Worm (Caenorhabditis elegans): ENCODE measurements around the gene T11F9.10.

T11F9.10 gene

DNA sequence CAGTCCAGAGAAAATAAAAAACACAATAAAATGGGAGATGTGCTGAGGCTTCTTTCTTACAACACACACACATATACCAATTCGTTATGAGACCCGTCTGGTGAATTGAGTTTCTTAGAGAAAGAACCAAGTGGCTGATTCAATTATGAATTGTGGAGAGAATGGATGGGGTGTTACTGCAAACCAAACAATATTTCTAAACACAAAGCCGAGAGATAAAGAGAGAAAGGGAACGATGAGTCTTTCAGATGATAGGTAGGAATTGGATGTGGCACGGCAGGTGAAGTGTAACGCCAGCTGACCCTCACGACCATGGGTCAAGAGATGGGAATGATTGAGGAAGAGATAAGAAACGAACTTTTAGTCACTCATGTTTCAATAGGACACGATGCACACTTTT, 40.5 kb upstream of the T11F9.10 start, which contains the start of gene mig-17:
mig-17 (plus strand) TSS at position 389 of the 400 bp plus-strand sequence.
- no peak for TF ChIP-seq syd-9 (tag; optimal IDR thresholded peaks at IDR 0.05)
- TF ChIP-seq unc-55 (GFP tag; optimal IDR thresholded peaks at IDR 0.05) = peak; percentile 36
- TF ChIP-seq pax-1 (tag; optimal IDR thresholded peaks at IDR 0.05) = no peak
- TF ChIP-seq ceh-34 (tag; optimal IDR thresholded peaks at IDR 0.05) = no peak
- no peak for TF ChIP-seq ceh-18 (tag; optimal IDR thresholded peaks at IDR 0.05)
- no peak for TF ChIP-seq hlh-8 (tag; optimal IDR thresholded peaks at IDR 0.05)
- no peak for TF ChIP-seq ceh-19 (GFP tag; optimal IDR thresholded peaks at IDR 0.05)
- no peak for TF ChIP-seq sox-4 (tag; optimal IDR thresholded peaks at IDR 0.05)
- TF ChIP-seq unc-42 (tag; optimal IDR thresholded peaks at IDR 0.05) = peak; percentile 85
- TF ChIP-seq ceh-22 (tag; optimal IDR thresholded peaks at IDR 0.05) = no peak

- TF ChIP-seq hlh-6 (tag; optimal IDR thresholded peaks at IDR 0.05) (peak; percentile 46), sox-4 (tag; optimal IDR thresholded peaks at IDR 0.05) (no peak), npax-4 (tag; optimal IDR thresholded peaks at IDR 0.05) (no peak), Y22D7AL.16 (tag; optimal IDR thresholded peaks at IDR 0.05) (peak; percentile 13), pag-3 (tag; optimal IDR thresholded peaks at IDR 0.05; ENCODE audit: borderline replicate concordance) (peak; percentile 6), ceh-6 (GFP tag; optimal IDR thresholded peaks at IDR 0.05) (no peak)
Observed at ce11 chrV:11449404-11449803, 37.4 kb upstream of the T11F9.10 start.

DNA sequence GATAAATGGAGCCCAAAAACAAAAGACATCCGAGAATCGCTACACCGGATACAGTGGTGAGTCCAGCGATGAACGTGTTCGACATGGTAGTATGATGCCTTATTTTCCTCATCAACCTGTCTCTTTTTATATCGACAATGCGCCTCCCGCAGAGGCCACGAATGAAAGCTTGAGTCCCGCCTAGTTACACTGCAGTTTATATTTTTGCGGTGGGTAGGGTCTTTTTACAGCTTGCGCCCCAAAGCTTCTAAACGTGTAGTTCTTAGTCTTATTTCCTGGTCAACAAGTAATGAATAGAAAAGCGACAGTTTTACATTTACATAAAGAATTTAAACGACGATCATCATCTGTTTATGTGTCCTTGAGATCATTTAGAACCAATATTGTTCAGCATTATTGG, 36.5 kb upstream of the T11F9.10 start, which contains the start of gene col-156:
col-156 (minus strand) TSS at position 101 of the 400 bp plus-strand sequence.
- TF ChIP-seq sdc-2 (tag; optimal IDR thresholded peaks at IDR 0.05) (no peak), lim-6 (tag; optimal IDR thresholded peaks at IDR 0.05) (no peak), nhr-11 (tag; optimal IDR thresholded peaks at IDR 0.05) (no peak), ceh-48 (tag; optimal IDR thresholded peaks at IDR 0.05) (no peak), lin-11 (tag; optimal IDR thresholded peaks at IDR 0.05) (no peak), tbx-2 (tag; optimal IDR thresholded peaks at IDR 0.05) (no peak), unc-86 (tag; optimal IDR thresholded peaks at IDR 0.05) (no peak), pax-1 (tag; optimal IDR thresholded peaks at IDR 0.05) (no peak), madf-2 (tag; optimal IDR thresholded peaks at IDR 0.05) (no peak)

DNA sequence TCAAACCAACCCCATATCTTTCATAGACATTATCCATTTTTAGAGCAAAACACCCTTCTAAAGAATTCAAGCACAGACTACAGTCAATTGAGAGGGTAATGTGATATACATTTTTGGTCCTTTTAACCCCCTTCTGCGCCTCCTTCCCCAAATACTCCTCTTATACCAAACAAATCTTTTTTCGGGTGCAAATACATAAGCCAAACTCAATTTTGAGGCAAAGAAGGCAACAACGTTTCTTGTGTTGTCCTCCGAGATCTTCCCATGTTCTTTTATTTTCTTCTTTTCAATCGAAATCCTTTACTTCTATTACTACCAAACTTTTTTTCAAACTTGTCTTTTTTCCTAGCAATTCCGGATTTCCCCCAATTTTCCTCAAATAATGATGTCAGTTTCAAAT, 31.9 kb upstream of the T11F9.10 start:
- TF ChIP-seq Y22D7AL.16 (tag; optimal IDR thresholded peaks at IDR 0.05) = no peak
- peak; percentile 61 for TF ChIP-seq unc-42 (tag; optimal IDR thresholded peaks at IDR 0.05)
- no peak for TF ChIP-seq fax-1 (tag; optimal IDR thresholded peaks at IDR 0.05)

DNA sequence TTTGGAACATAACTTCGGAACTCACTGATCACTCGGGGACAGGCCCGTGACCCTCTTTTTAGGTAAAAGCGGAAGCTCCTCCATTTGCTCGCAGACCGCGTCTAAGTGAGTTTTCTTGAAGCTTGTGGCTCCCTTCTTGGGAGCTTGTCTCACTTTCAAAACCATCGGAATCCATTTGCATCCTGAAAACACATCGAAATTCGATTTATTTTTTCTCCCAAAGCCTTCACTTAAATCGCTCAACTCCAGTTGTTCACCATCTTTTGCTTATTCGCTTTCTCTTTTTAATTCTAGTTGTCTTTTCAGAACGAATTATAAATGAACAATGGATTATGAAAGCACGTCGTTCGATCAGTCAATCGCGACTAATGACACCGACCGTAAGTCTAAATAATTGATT, 27.5 kb upstream of the T11F9.10 start, which contains the start of gene T11F9.1:
T11F9.1 (plus strand) TSS at position 301 of the 400 bp plus-strand sequence.
- TF ChIP-seq fkh-6 (tag; optimal IDR thresholded peaks at IDR 0.05) (no peak), hlh-6 (tag; optimal IDR thresholded peaks at IDR 0.05) (no peak), pax-1 (tag; optimal IDR thresholded peaks at IDR 0.05) (no peak), ama-1 (optimal IDR thresholded peaks at IDR 0.05) (no peak), T23F11.4 (GFP tag; optimal IDR thresholded peaks at IDR 0.05) (no peak), che-1 (tag; optimal IDR thresholded peaks at IDR 0.05) (no peak), ref-2 (tag; optimal IDR thresholded peaks at IDR 0.05) (no peak), ceh-45 (GFP tag; IDR thresholded peaks at IDR 0.05) (no peak), tbx-7 (tag; optimal IDR thresholded peaks at IDR 0.05) (no peak), lin-11 (tag; optimal IDR thresholded peaks at IDR 0.05) (no peak)

- no peak for TF ChIP-seq ztf-16 (tag; optimal IDR thresholded peaks at IDR 0.05)
- no peak for TF ChIP-seq eyg-1 (tag; optimal IDR thresholded peaks at IDR 0.05)
- no peak for TF ChIP-seq pat-9 (tag; optimal IDR thresholded peaks at IDR 0.05)
- peak; percentile 2 for TF ChIP-seq elt-4 (tag; optimal IDR thresholded peaks at IDR 0.05)
Observed at ce11 chrV:11462963-11463453, 23.8 kb upstream of the T11F9.10 start, which contains the start of gene zipt-16. Gene zipt-16, plus strand, starts transcription at chrV:11463013.

All from whole organism, late embryonic.